Worm (Caenorhabditis elegans) whole organism, young adult: ENCODE results near the gene F41H10.5.

ENCODE experiments used
- B0019.2 ChIP-seq: fragments of 200-800 bp; sonication (Bioruptor generic); conservative IDR thresholded peaks from 2 replicates; pipeline ENCODE4 v1.3.6; 2022; ENCODE audit warnings: missing genetic modification reagents, missing genetic modification characterization, missing compliant biosample characterization
- B0336.3 ChIP-seq: fragments of 200-800 bp; sonication (Bioruptor generic); IDR thresholded peaks from 2 replicates; pipeline ENCODE4 v1.3.6; 2022; ENCODE audit warnings: missing genetic modification characterization, missing compliant biosample characterization
- C06A6.2 ChIP-seq: fragments of 200-800 bp; sonication (Bioruptor generic); conservative IDR thresholded peaks from 2 replicates; pipeline ENCODE4 v1.3.6; 2022; ENCODE audit warnings: missing genetic modification characterization, missing compliant biosample characterization
- C17E4.6 ChIP-seq: fragments of 200-800 bp; sonication (Bioruptor generic); IDR thresholded peaks from 2 replicates; pipeline ENCODE4 v1.3.6; 2022; ENCODE audit warnings: missing genetic modification reagents, missing genetic modification characterization, missing compliant biosample characterization
- D2030.7 ChIP-seq: fragments of 200-800 bp; sonication (Bioruptor generic); IDR thresholded peaks from 2 replicates; pipeline ENCODE4 v1.3.6; 2022; ENCODE audit warnings: missing genetic modification reagents, missing genetic modification characterization, missing compliant biosample characterization
- F23B12.7 ChIP-seq: sonication (generic microtip); optimal IDR thresholded peaks from 2 replicates; lab custom pipeline; 2017; ENCODE audit warnings: missing genetic modification characterization, mild to moderate bottlenecking, missing compliant biosample characterization, antibody characterized with exemption, moderate library complexity; ENCODE audit not compliant: insufficient read depth
- F33H1.4 ChIP-seq: fragments of 200-800 bp; sonication (Bioruptor generic); IDR thresholded peaks from 2 replicates; pipeline ENCODE4 v1.3.6; 2022; ENCODE audit warnings: missing genetic modification reagents, missing genetic modification characterization, missing compliant biosample characterization
- F55B11.4 ChIP-seq: sonication (generic microtip); optimal IDR thresholded peaks from 2 replicates; lab custom pipeline; 2016; ENCODE audit warnings: missing compliant biosample characterization, missing genetic modification characterization, borderline replicate concordance; ENCODE audit not compliant: insufficient read depth
- F57A8.1 ChIP-seq: fragments of 200-800 bp; sonication (Bioruptor generic); optimal IDR thresholded peaks from 2 replicates; lab custom pipeline; 2018; ENCODE audit warnings: mild to moderate bottlenecking, missing genetic modification characterization, moderate library complexity, missing compliant biosample characterization
- F57C9.4 ChIP-seq: sonication (generic microtip); optimal IDR thresholded peaks from 2 replicates; lab custom pipeline; 2017; ENCODE audit warnings: mild to moderate bottlenecking, missing genetic modification characterization, missing compliant biosample characterization
- Y53G8AR.9 ChIP-seq: fragments of 200-800 bp; sonication (Bioruptor generic); conservative IDR thresholded peaks from 2 replicates; pipeline ENCODE4 v1.3.6; 2022; ENCODE audit warnings: missing genetic modification reagents, missing genetic modification characterization, missing compliant biosample characterization
- Y67H2A.10 ChIP-seq: fragments of 200-800 bp; sonication (Bioruptor generic); conservative IDR thresholded peaks from 2 replicates; pipeline ENCODE4 v1.3.6; 2022; ENCODE audit warnings: missing genetic modification reagents, missing genetic modification characterization, missing compliant biosample characterization
- Y79H2A.3 ChIP-seq: fragments of 200-800 bp; sonication (Bioruptor generic); conservative IDR thresholded peaks from 2 replicates; pipeline ENCODE4 v1.3.6; 2022; ENCODE audit warnings: missing genetic modification reagents, missing genetic modification characterization, missing compliant biosample characterization
- ZK185.1 ChIP-seq: sonication (generic microtip); optimal IDR thresholded peaks from 2 replicates; lab custom pipeline; 2016; ENCODE audit warnings: mild to moderate bottlenecking, missing genetic modification characterization, missing compliant biosample characterization; ENCODE audit not compliant: poor library complexity, severe bottlenecking
- aptf-2 ChIP-seq: fragments of 200-800 bp; sonication (Bioruptor generic); conservative IDR thresholded peaks from 2 replicates; pipeline ENCODE4 v1.3.6; 2022; ENCODE audit warnings: missing genetic modification reagents, missing genetic modification characterization, missing compliant biosample characterization
- aptf-3 ChIP-seq: fragments of 200-800 bp; sonication (Bioruptor generic); IDR thresholded peaks from 2 replicates; pipeline ENCODE4 v1.3.6; 2022; ENCODE audit warnings: missing genetic modification characterization, missing compliant biosample characterization
- atf-7 ChIP-seq: sonication (generic microtip); optimal IDR thresholded peaks from 2 replicates; lab custom pipeline; 2017; ENCODE audit warnings: mild to moderate bottlenecking, missing genetic modification characterization, missing compliant biosample characterization
- cebp-2 ChIP-seq: fragments of 200-800 bp; sonication (Bioruptor generic); IDR thresholded peaks from 2 replicates; pipeline ENCODE4 v1.3.6; 2022; ENCODE audit warnings: missing genetic modification characterization, missing compliant biosample characterization
- ceh-40 ChIP-seq: fragments of 200-800 bp; sonication (Bioruptor generic); IDR thresholded peaks from 2 replicates; pipeline ENCODE4 v1.3.6; 2022; ENCODE audit warnings: missing genetic modification characterization, missing compliant biosample characterization
- ceh-58 ChIP-seq: fragments of 200-800 bp; sonication (Bioruptor generic); IDR thresholded peaks from 2 replicates; pipeline ENCODE4 v1.3.6; 2022; ENCODE audit warnings: missing genetic modification characterization, missing compliant biosample characterization
- ceh-91 ChIP-seq: fragments of 200-800 bp; sonication (Bioruptor generic); IDR thresholded peaks from 2 replicates; pipeline ENCODE4 v1.3.6; 2022; ENCODE audit warnings: missing genetic modification reagents, missing genetic modification characterization, missing compliant biosample characterization
- dpl-1 ChIP-seq: fragments of 150-350 bp; optimal IDR thresholded peaks from 2 replicates; lab custom pipeline; 2014; ENCODE audit warnings: missing biosample characterization, missing genetic modification reagents, missing genetic modification characterization
- efl-1 ChIP-seq: fragments of 150-350 bp; optimal IDR thresholded peaks from 2 replicates; lab custom pipeline; 2014; ENCODE audit warnings: missing biosample characterization, missing genetic modification reagents, missing genetic modification characterization
- hmg-1.2 ChIP-seq: fragments of 200-800 bp; sonication (Bioruptor generic); IDR thresholded peaks from 2 replicates; pipeline ENCODE4 v1.3.6; 2022; ENCODE audit warnings: missing genetic modification reagents, missing genetic modification characterization, missing compliant biosample characterization
- lag-1 ChIP-seq: fragments of 200-800 bp; sonication (Bioruptor generic); IDR thresholded peaks from 2 replicates; pipeline ENCODE4 v1.3.6; 2022; ENCODE audit warnings: missing genetic modification reagents, missing genetic modification characterization, missing compliant biosample characterization
- let-607 ChIP-seq, 2 experiments: fragments of 200-800 bp in 1 of 2; sonication (Bioruptor generic) in 1 of 2; sonication (generic microtip) in 1 of 2; optimal IDR thresholded peaks; 2 replicates each; lab custom pipeline; 2016 to 2018; ENCODE audit warnings: mild to moderate bottlenecking in 2 of 2, missing compliant biosample characterization in 2 of 2, missing genetic modification characterization in 2 of 2, moderate library complexity in 2 of 2, missing genotype in 1 of 2
- lin-26 ChIP-seq: fragments of 200-800 bp; sonication (Bioruptor generic); IDR thresholded peaks from 2 replicates; pipeline ENCODE4 v1.3.6; 2022; ENCODE audit warnings: missing genetic modification reagents, missing genetic modification characterization, missing compliant biosample characterization
- lin-35 ChIP-seq, 3 experiments: fragments of 150-350 bp in 2 of 3; sonication (generic microtip) in 1 of 3; optimal IDR thresholded peaks; 2 replicates each; lab custom pipeline; 2014 to 2018; ENCODE audit warnings: missing biosample characterization in 3 of 3, missing genetic modification characterization in 3 of 3, missing genetic modification reagents in 3 of 3
- lir-1 ChIP-seq: fragments of 200-800 bp; sonication (Bioruptor generic); conservative IDR thresholded peaks from 2 replicates; pipeline ENCODE4 v1.3.6; 2022; ENCODE audit warnings: missing genetic modification reagents, missing genetic modification characterization, missing compliant biosample characterization
- lsl-1 ChIP-seq: fragments of 200-800 bp; sonication (Bioruptor generic); optimal IDR thresholded peaks from 2 replicates; lab custom pipeline; 2018; ENCODE audit warnings: mild to moderate bottlenecking, missing genetic modification characterization, moderate library complexity, missing compliant biosample characterization
- mcd-1 ChIP-seq: fragments of 200-800 bp; sonication (Bioruptor generic); IDR thresholded peaks from 2 replicates; pipeline ENCODE4 v1.3.6; 2022; ENCODE audit warnings: missing genetic modification reagents, missing genetic modification characterization, missing compliant biosample characterization
- mel-28 ChIP-seq: sonication (generic microtip); optimal IDR thresholded peaks from 2 replicates; lab custom pipeline; 2016; ENCODE audit warnings: borderline replicate concordance, mild to moderate bottlenecking, missing genetic modification characterization, missing compliant biosample characterization
- mxl-1 ChIP-seq: sonication (generic microtip); optimal IDR thresholded peaks from 2 replicates; lab custom pipeline; 2016; ENCODE audit warnings: missing genetic modification characterization, missing compliant biosample characterization
- nhr-120 ChIP-seq: fragments of 200-800 bp; sonication (Bioruptor generic); IDR thresholded peaks from 2 replicates; pipeline ENCODE4 v1.3.6; 2022; ENCODE audit warnings: missing genetic modification characterization, missing compliant biosample characterization
- nhr-90 ChIP-seq: sonication (generic microtip); optimal IDR thresholded peaks from 2 replicates; lab custom pipeline; 2016; ENCODE audit warnings: missing genotype, mild to moderate bottlenecking, missing genetic modification characterization, missing compliant biosample characterization
- pha-4 ChIP-seq: fragments of 150-350 bp; sonication (generic microtip); optimal IDR thresholded peaks from 2 replicates; lab custom pipeline; 2014; ENCODE audit warnings: missing biosample characterization, missing genetic modification reagents, missing genetic modification characterization
- sdz-38 ChIP-seq: sonication (generic microtip); optimal IDR thresholded peaks from 2 replicates; lab custom pipeline; 2016; ENCODE audit warnings: missing genotype, missing genetic modification characterization, missing compliant biosample characterization
- snpc-1.1 ChIP-seq: sonication (generic microtip); optimal IDR thresholded peaks from 2 replicates; lab custom pipeline; 2017; ENCODE audit warnings: missing genetic modification characterization, mild to moderate bottlenecking, missing compliant biosample characterization, antibody characterized with exemption, moderate library complexity, missing genotype, missing genetic modification reagents; ENCODE audit not compliant: insufficient read depth
- snpc-3.4 ChIP-seq: sonication (generic microtip); optimal IDR thresholded peaks from 2 replicates; lab custom pipeline; 2017; ENCODE audit warnings: missing genetic modification characterization, mild to moderate bottlenecking, missing compliant biosample characterization, antibody characterized with exemption, moderate library complexity, missing genotype, missing genetic modification reagents
- snpc-4 ChIP-seq, 5 experiments: fragments of 150-350 bp in 1 of 5; sonication (generic microtip) in 4 of 5; optimal IDR thresholded peaks; 2 replicates each; lab custom pipeline; 2014 to 2018; ENCODE audit warnings: missing genetic modification characterization in 5 of 5, missing biosample characterization in 3 of 5, antibody characterized with exemption in 2 of 5, mild to moderate bottlenecking in 2 of 5, missing compliant biosample characterization in 2 of 5, missing genotype in 2 of 5, moderate library complexity in 2 of 5, missing genetic modification reagents in 1 of 5
- tbp1 ChIP-seq: fragments of 200-800 bp; sonication (Bioruptor generic); optimal IDR thresholded peaks from 2 replicates; lab custom pipeline; 2018; ENCODE audit warnings: mild to moderate bottlenecking, missing genetic modification characterization, missing compliant biosample characterization
- tbx-9 ChIP-seq: sonication (generic microtip); optimal IDR thresholded peaks from 2 replicates; lab custom pipeline; 2016; ENCODE audit warnings: borderline replicate concordance, missing genetic modification characterization, inconsistent platforms, missing compliant biosample characterization
- zfh-2 ChIP-seq: fragments of 200-800 bp; sonication (Bioruptor generic); conservative IDR thresholded peaks from 2 replicates; pipeline ENCODE4 v1.3.6; 2022; ENCODE audit warnings: missing genetic modification reagents, missing genetic modification characterization, missing compliant biosample characterization
- zim-3 ChIP-seq: sonication (generic microtip); optimal IDR thresholded peaks from 2 replicates; lab custom pipeline; 2017; ENCODE audit warnings: mild to moderate bottlenecking, missing genetic modification characterization, moderate library complexity, missing compliant biosample characterization
- ztf-22 ChIP-seq: fragments of 200-800 bp; sonication (Bioruptor generic); optimal IDR thresholded peaks from 2 replicates; lab custom pipeline; 2018; ENCODE audit warnings: mild to moderate bottlenecking, missing genetic modification characterization, moderate library complexity, missing compliant biosample characterization
- ztf-26 ChIP-seq: sonication (generic microtip); optimal IDR thresholded peaks from 2 replicates; lab custom pipeline; 2017; ENCODE audit warnings: missing genetic modification characterization, missing compliant biosample characterization

Gene F41H10.5

DNA sequence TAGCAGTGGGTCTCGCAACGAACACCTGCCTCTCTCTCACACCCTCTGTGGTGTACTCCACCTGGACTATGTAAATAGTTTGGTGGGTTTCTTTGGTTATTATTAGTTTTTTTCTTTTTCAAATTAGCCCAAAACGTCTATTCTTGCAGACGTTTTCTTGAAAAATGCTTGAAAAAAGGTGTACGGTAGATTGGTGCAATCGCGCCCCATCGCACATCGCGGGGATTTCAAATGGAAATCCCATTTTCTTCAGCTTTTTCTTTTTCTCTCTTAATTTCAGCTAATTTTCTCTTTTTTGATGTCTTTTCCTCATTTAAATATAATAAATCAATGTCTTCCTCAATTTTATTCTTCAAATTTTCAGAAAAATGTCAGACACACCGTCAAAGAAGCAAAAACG lies 6.6 kb upstream of the F41H10.5 start, which contains the start of gene Y4C6B.1:
Gene Y4C6B.1 (plus strand): TSS at position 365 of the 400 bp plus-strand sequence.
- TF ChIP-seq tbx-9 (tag; lab: Kevin White, UChicago), result no peak
- no peak for TF ChIP-seq aptf-3 (GFP tag; lab: Robert Waterston, UW)
- TF ChIP-seq mxl-1 (tag; lab: Kevin White, UChicago), result no peak
- peak; percentile 61 for TF ChIP-seq efl-1 (GFP tag; lab: Kevin White, UChicago)
- TF ChIP-seq snpc-3.4 (tag; lab: Kevin White, UChicago), result peak; percentile 10
- no peak for TF ChIP-seq ztf-26 (tag; lab: Kevin White, UChicago)
- TF ChIP-seq aptf-2 (GFP tag; lab: Robert Waterston, UW), result no peak
- TF ChIP-seq D2030.7 (GFP tag; lab: Robert Waterston, UW), result no peak
- no peak for TF ChIP-seq mel-28 (tag; lab: Kevin White, UChicago)
- TF ChIP-seq Y67H2A.10 (GFP tag; lab: Robert Waterston, UW), result no peak
- no peak for TF ChIP-seq ztf-22 (GFP tag; lab: Kevin White, UChicago)
- TF ChIP-seq mcd-1 (GFP tag; lab: Robert Waterston, UW), result peak; percentile 69
- TF ChIP-seq Y53G8AR.9 (GFP tag; lab: Robert Waterston, UW), result no peak
- peak; percentile 56 for TF ChIP-seq lsl-1 (GFP tag; lab: Kevin White, UChicago)
- TF ChIP-seq zim-3 (tag; lab: Kevin White, UChicago), result no peak
- no peak for TF ChIP-seq lir-1
- no peak for TF ChIP-seq snpc-4 (GFP tag; optimal IDR thresholded peaks at IDR 0.05; lab: Kevin White, UChicago)
- peak in 3 of 4 experiments; percentile 59 to 80 (median 72) for TF ChIP-seq snpc-4 (tag; optimal IDR thresholded peaks at IDR 0.05; lab: Kevin White, UChicago)
- no peak for TF ChIP-seq zfh-2
- TF ChIP-seq F55B11.4 (tag; lab: Kevin White, UChicago), result no peak
- TF ChIP-seq F57A8.1 (GFP tag; lab: Kevin White, UChicago), result no peak
- TF ChIP-seq C17E4.6 (GFP tag; lab: Robert Waterston, UW), result no peak
- no peak for TF ChIP-seq lin-26 (GFP tag; lab: Robert Waterston, UW)
- no peak for TF ChIP-seq F33H1.4 (GFP tag; lab: Robert Waterston, UW)
- TF ChIP-seq nhr-120 (GFP tag; lab: Robert Waterston, UW), result no peak
- TF ChIP-seq F57C9.4, result no peak
- TF ChIP-seq Y79H2A.3 (GFP tag; lab: Robert Waterston, UW), result no peak
- no peak for TF ChIP-seq sdz-38 (tag; lab: Kevin White, UChicago)
- TF ChIP-seq ceh-58 (GFP tag; lab: Robert Waterston, UW), result no peak
- TF ChIP-seq tbp1 (GFP tag; lab: Kevin White, UChicago), result peak; percentile 24
- TF ChIP-seq ZK185.1, result no peak
- TF ChIP-seq dpl-1 (GFP tag; lab: Kevin White, UChicago), result peak; percentile 8

DNA sequence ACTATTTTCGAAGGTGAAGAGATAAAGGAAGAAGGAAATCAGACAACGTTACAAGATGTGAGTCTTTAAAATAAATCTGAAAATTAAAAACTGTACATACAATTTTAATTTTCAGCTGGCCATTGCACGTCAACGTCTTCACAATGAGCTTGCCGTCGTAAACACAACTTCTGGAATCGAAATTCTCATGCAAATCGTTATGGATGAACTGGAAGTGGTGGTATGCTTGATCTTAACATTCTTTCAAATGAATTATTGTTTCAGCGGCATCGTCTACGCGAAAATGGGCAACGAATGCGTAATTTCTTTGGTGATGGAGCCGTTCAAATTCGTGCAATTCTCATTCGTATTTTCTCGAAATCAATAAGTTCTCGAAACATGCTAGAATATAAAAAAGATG lies 6.1 kb upstream of the F41H10.5 start:
- TF ChIP-seq hmg-1.2 (GFP tag; lab: Robert Waterston, UW) (no peak), F33H1.4 (GFP tag; lab: Robert Waterston, UW) (no peak), let-607 (tag; optimal IDR thresholded peaks at IDR 0.05; lab: Kevin White, UChicago) (no peak), ceh-40 (GFP tag; lab: Robert Waterston, UW) (no peak), B0336.3 (GFP tag; lab: Robert Waterston, UW) (no peak), snpc-1.1 (tag; lab: Kevin White, UChicago) (no peak), nhr-90 (tag; lab: Kevin White, UChicago) (no peak), lin-35 (GFP tag; optimal IDR thresholded peaks at IDR 0.05; lab: Kevin White, UChicago) (no peak), pha-4 (no peak), ceh-91 (GFP tag; lab: Robert Waterston, UW) (no peak), tbp1 (GFP tag; lab: Kevin White, UChicago) (no peak), B0019.2 (GFP tag; lab: Robert Waterston, UW) (no peak), atf-7 (no peak), F23B12.7 (tag; lab: Kevin White, UChicago) (no peak), lag-1 (GFP tag; lab: Robert Waterston, UW) (no peak), C06A6.2 (GFP tag; lab: Robert Waterston, UW) (no peak), cebp-2 (GFP tag; lab: Robert Waterston, UW) (no peak)
